Worm (Caenorhabditis elegans) whole organism, L1 larva: ENCODE results near the gene T28A11.2.

Experiments
- nhr-76 ChIP-seq: sonication (generic microtip); optimal IDR thresholded peaks from 2 replicates; lab custom pipeline; 2017; ENCODE audit warnings: missing biosample characterization, missing genetic modification characterization
- snu-23 ChIP-seq: sonication (generic microtip); optimal IDR thresholded peaks from 2 replicates; lab custom pipeline; 2016; ENCODE audit warnings: missing genetic modification characterization, missing compliant biosample characterization
- unc-30 ChIP-seq: sonication (generic microtip); optimal IDR thresholded peaks from 2 replicates; lab custom pipeline; 2017; ENCODE audit warnings: missing biosample characterization, missing genetic modification characterization

DNA sequence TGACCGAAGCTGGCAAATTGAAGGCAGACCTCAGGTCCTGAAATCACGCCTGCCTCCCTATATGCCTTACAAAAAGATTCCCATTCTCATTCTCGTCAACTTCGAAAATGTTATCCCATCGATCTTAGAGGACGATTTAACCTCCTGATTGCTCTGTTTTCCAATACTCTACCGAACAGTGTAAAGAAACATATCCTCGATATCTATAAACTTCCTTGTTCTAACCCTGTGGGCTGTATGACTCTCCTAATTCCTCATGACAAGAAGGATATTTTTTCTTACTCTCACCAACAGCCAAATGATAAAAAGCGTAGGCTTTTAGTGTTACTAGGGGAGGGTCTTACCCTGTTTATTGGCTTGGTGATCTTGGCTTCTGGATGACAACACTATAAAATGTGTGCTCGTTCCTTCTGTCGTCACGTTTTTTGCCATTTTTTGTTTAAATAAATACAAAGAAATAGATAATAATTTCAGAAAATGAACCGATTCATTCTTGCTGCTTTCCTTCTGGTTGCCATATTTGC is 6.5 kb upstream of the T28A11.2 start, which contains the start of gene T28A11.4:
- no peak for TF ChIP-seq unc-30 (tag; lab: Kevin White, UChicago)
- TF ChIP-seq snu-23 (GFP tag; lab: Kevin White, UChicago): no peak
- no peak for TF ChIP-seq nhr-76 (tag; lab: Kevin White, UChicago)
